Worm (Caenorhabditis elegans) whole organism, L1 larva: ENCODE data around the gene pqn-10.
A peak's percentile ranks its signal among the peaks of the same experiment; 100 is the strongest.

Source experiments
- C04F5.9 ChIP-seq: sonication (generic microtip); optimal IDR thresholded peaks from 2 replicates; lab custom pipeline; 2016; ENCODE audit warnings: missing genetic modification characterization, missing compliant biosample characterization
- C34B4.2 ChIP-seq: sonication (generic microtip); optimal IDR thresholded peaks from 2 replicates; lab custom pipeline; 2017; ENCODE audit warnings: mild to moderate bottlenecking, missing genetic modification characterization, missing compliant biosample characterization
- F16B12.6 ChIP-seq: fragments of 150-350 bp; optimal IDR thresholded peaks from 2 replicates; lab custom pipeline; 2014; ENCODE audit warnings: missing biosample characterization, missing genetic modification characterization
- Y116A8C.19 ChIP-seq: sonication (generic microtip); optimal IDR thresholded peaks from 2 replicates; lab custom pipeline; 2016; ENCODE audit warnings: missing compliant biosample characterization, missing genetic modification characterization, borderline replicate concordance
- aha-1 ChIP-seq: fragments of 150-350 bp; optimal IDR thresholded peaks from 2 replicates; lab custom pipeline; 2014; ENCODE audit warnings: missing biosample characterization, missing genetic modification characterization
- alr-1 ChIP-seq: fragments of 200-800 bp; sonication (Bioruptor generic); optimal IDR thresholded peaks from 2 replicates; lab custom pipeline; 2018; ENCODE audit warnings: borderline replicate concordance, mild to moderate bottlenecking, missing genetic modification characterization, missing compliant biosample characterization
- blmp-1 ChIP-seq: fragments of 150-350 bp; optimal IDR thresholded peaks from 2 replicates; lab custom pipeline; 2014; ENCODE audit warnings: missing biosample characterization, missing genetic modification characterization
- ceh-82 ChIP-seq, 3 experiments: fragments of 150-350 bp in 1 of 3; sonication (generic microtip) in 2 of 3; optimal IDR thresholded peaks; 2 replicates each; lab custom pipeline; 2014 to 2017; ENCODE audit warnings: missing biosample characterization in 3 of 3, missing genetic modification characterization in 3 of 3
- ceh-90 ChIP-seq: sonication (generic microtip); optimal IDR thresholded peaks from 2 replicates; lab custom pipeline; 2016; ENCODE audit warnings: missing genetic modification characterization, missing compliant biosample characterization
- ces-1 ChIP-seq: fragments of 150-350 bp; optimal IDR thresholded peaks from 2 replicates; lab custom pipeline; 2014; ENCODE audit warnings: missing biosample characterization, missing genetic modification reagents, missing genetic modification characterization
- dpl-1 ChIP-seq, 3 experiments: fragments of 150-350 bp in 2 of 3; sonication (generic microtip) in 1 of 3; optimal IDR thresholded peaks; 2 replicates each; lab custom pipeline; 2014 to 2017; ENCODE audit warnings: missing biosample characterization in 3 of 3, missing genetic modification characterization in 3 of 3, missing genetic modification reagents in 3 of 3
- efl-1 ChIP-seq, 4 experiments: fragments of 150-350 bp; optimal IDR thresholded peaks in 3 of 4; peaks in 1 of 4; 1 replicate in 1 of 4; 2 replicates in 3 of 4; lab custom pipeline; 2014; ENCODE audit warnings: missing biosample characterization in 2 of 4, missing genetic modification characterization in 2 of 4, missing genetic modification reagents in 2 of 4
- efl-3 ChIP-seq: fragments of 200-800 bp; sonication (Bioruptor generic); optimal IDR thresholded peaks from 2 replicates; lab custom pipeline; 2018; ENCODE audit warnings: mild to moderate bottlenecking, missing genetic modification characterization, missing compliant biosample characterization
- fkh-10 ChIP-seq: sonication (generic microtip); optimal IDR thresholded peaks from 2 replicates; lab custom pipeline; 2017; ENCODE audit warnings: missing biosample characterization, missing genetic modification reagents, missing genetic modification characterization
- fkh-8 ChIP-seq: sonication (generic microtip); optimal IDR thresholded peaks from 2 replicates; lab custom pipeline; 2016; ENCODE audit warnings: mild to moderate bottlenecking, missing genetic modification characterization, missing compliant biosample characterization
- fos-1 ChIP-seq: fragments of 150-350 bp; optimal IDR thresholded peaks from 2 replicates; lab custom pipeline; 2014; ENCODE audit warnings: missing biosample characterization, missing genetic modification characterization
- grh-1 ChIP-seq: fragments of 200-800 bp; sonication (Bioruptor generic); IDR thresholded peaks from 2 replicates; pipeline ENCODE4 v1.3.6; 2022; ENCODE audit warnings: missing genetic modification reagents, missing genetic modification characterization, missing compliant biosample characterization
- isw-1 ChIP-seq: fragments of 200-800 bp; sonication (Bioruptor generic); IDR thresholded peaks from 2 replicates; pipeline ENCODE4 v1.3.6; 2022; ENCODE audit warnings: missing genetic modification characterization, missing compliant biosample characterization
- lin-13 ChIP-seq: fragments of 150-350 bp; optimal IDR thresholded peaks from 2 replicates; lab custom pipeline; 2014; ENCODE audit warnings: missing biosample characterization, missing genetic modification reagents, missing genetic modification characterization
- lin-14 ChIP-seq: fragments of 200-800 bp; sonication (Bioruptor generic); optimal IDR thresholded peaks from 2 replicates; lab custom pipeline; 2018; ENCODE audit warnings: mild to moderate bottlenecking, missing genetic modification characterization, moderate library complexity, missing compliant biosample characterization
- lin-15B ChIP-seq: fragments of 150-350 bp; sonication (generic microtip); optimal IDR thresholded peaks from 3 replicates; lab custom pipeline; 2014; ENCODE audit warnings: missing biosample characterization, missing genetic modification characterization
- lin-35 ChIP-seq, 2 experiments: fragments of 150-350 bp; optimal IDR thresholded peaks; 2 replicates each; lab custom pipeline; 2014; ENCODE audit warnings: missing biosample characterization in 2 of 2, missing genetic modification characterization in 2 of 2, missing genetic modification reagents in 2 of 2
- lin-39 ChIP-seq: fragments of 150-350 bp; optimal IDR thresholded peaks from 2 replicates; lab custom pipeline; 2014; ENCODE audit warnings: missing biosample characterization, missing genetic modification reagents, missing genetic modification characterization
- mab-9 ChIP-seq: fragments of 200-800 bp; sonication (Bioruptor generic); IDR thresholded peaks from 2 replicates; pipeline ENCODE4 v1.3.6; 2022; ENCODE audit warnings: missing genetic modification reagents, missing genetic modification characterization, missing compliant biosample characterization
- mdl-1 ChIP-seq, 2 experiments: fragments of 150-350 bp; optimal IDR thresholded peaks; 2 replicates each; lab custom pipeline; 2014 to 2017; ENCODE audit warnings: missing biosample characterization in 2 of 2, missing genetic modification characterization in 2 of 2, inconsistent platforms in 1 of 2
- mef-2 ChIP-seq: fragments of 150-350 bp; optimal IDR thresholded peaks from 2 replicates; lab custom pipeline; 2014; ENCODE audit warnings: missing biosample characterization, missing genetic modification characterization
- mep-1 ChIP-seq: fragments of 150-350 bp; optimal IDR thresholded peaks from 2 replicates; lab custom pipeline; 2014; ENCODE audit warnings: missing biosample characterization, missing genetic modification characterization
- nhr-19 ChIP-seq: fragments of 200-800 bp; sonication (Bioruptor generic); conservative IDR thresholded peaks from 2 replicates; pipeline ENCODE4 v1.3.6; 2022; ENCODE audit warnings: missing genetic modification characterization, missing compliant biosample characterization
- nhr-20 ChIP-seq: sonication (generic microtip); optimal IDR thresholded peaks from 2 replicates; lab custom pipeline; 2016; ENCODE audit warnings: mild to moderate bottlenecking, missing genetic modification characterization, missing compliant biosample characterization
- nhr-237 ChIP-seq: fragments of 150-350 bp; optimal IDR thresholded peaks from 2 replicates; lab custom pipeline; 2014; ENCODE audit warnings: missing biosample characterization, missing genetic modification characterization
- nhr-76 ChIP-seq: sonication (generic microtip); optimal IDR thresholded peaks from 2 replicates; lab custom pipeline; 2017; ENCODE audit warnings: missing biosample characterization, missing genetic modification characterization
- nhr-77 ChIP-seq: fragments of 150-350 bp; optimal IDR thresholded peaks from 2 replicates; lab custom pipeline; 2014; ENCODE audit warnings: missing biosample characterization, missing genetic modification characterization
- nhr-84 ChIP-seq: sonication (generic microtip); optimal IDR thresholded peaks from 2 replicates; lab custom pipeline; 2017; ENCODE audit warnings: missing biosample characterization, missing genetic modification characterization
- nhr-90 ChIP-seq: sonication (generic microtip); optimal IDR thresholded peaks from 2 replicates; lab custom pipeline; 2016; ENCODE audit warnings: mild to moderate bottlenecking, missing genetic modification characterization, missing compliant biosample characterization; ENCODE audit not compliant: poor library complexity
- pag-3 ChIP-seq: sonication (generic microtip); optimal IDR thresholded peaks from 2 replicates; lab custom pipeline; 2017; ENCODE audit warnings: missing genetic modification characterization, mild to moderate bottlenecking, missing compliant biosample characterization, antibody characterized with exemption, borderline replicate concordance; ENCODE audit not compliant: insufficient read depth
- rnt-1 ChIP-seq: sonication (generic microtip); optimal IDR thresholded peaks from 2 replicates; lab custom pipeline; 2016; ENCODE audit warnings: mild to moderate bottlenecking, missing genetic modification characterization, moderate library complexity, missing compliant biosample characterization
- snpc-4 ChIP-seq: fragments of 150-350 bp; optimal IDR thresholded peaks from 2 replicates; lab custom pipeline; 2014; ENCODE audit warnings: missing biosample characterization, missing genetic modification characterization
- snu-23 ChIP-seq: sonication (generic microtip); optimal IDR thresholded peaks from 2 replicates; lab custom pipeline; 2016; ENCODE audit warnings: missing genetic modification characterization, missing compliant biosample characterization
- sptf-1 ChIP-seq: fragments of 150-350 bp; optimal IDR thresholded peaks from 2 replicates; lab custom pipeline; 2014; ENCODE audit warnings: missing biosample characterization, missing genetic modification characterization
- swsn-7 ChIP-seq: sonication (generic microtip); optimal IDR thresholded peaks from 2 replicates; lab custom pipeline; 2016; ENCODE audit warnings: missing genetic modification characterization, missing compliant biosample characterization
- tlp-1 ChIP-seq: fragments of 150-350 bp; optimal IDR thresholded peaks from 2 replicates; lab custom pipeline; 2014; ENCODE audit warnings: missing biosample characterization, missing genetic modification characterization
- unc-130 ChIP-seq: fragments of 150-350 bp; optimal IDR thresholded peaks from 2 replicates; lab custom pipeline; 2017; ENCODE audit warnings: missing biosample characterization, missing genetic modification characterization, inconsistent platforms
- ztf-4 ChIP-seq: fragments of 150-350 bp; optimal IDR thresholded peaks from 2 replicates; lab custom pipeline; 2014; ENCODE audit warnings: missing biosample characterization, missing genetic modification characterization

Gene pqn-10

DNA sequence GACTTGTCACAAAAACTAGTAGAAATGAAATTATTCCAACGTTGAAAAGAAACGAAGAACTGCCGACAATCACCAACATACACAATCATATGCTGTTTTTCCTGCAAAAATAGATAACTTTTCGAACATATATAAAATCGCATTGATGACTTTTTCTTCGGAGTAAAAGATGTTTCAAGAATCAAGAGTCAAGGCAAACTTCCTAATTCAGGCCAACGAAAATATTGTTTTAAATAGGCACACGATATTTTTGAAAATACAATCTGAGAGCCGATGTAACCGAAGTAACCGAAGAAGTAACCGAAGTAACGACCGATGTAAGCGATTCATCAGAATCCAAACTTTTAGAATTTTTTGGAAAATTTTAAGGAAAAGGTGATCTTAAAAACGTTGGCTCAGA, 8.1 kb upstream of the pqn-10 start, which contains the start of gene C09E7.10:
Gene C09E7.10 (minus strand): TSS at position 101 of the 400 bp plus-strand sequence.
- no peak for TF ChIP-seq nhr-76 (tag; lab: Kevin White, UChicago)
- TF ChIP-seq efl-1 (optimal IDR thresholded peaks at IDR 0.05; lab: Kevin White, UChicago): no peak
- TF ChIP-seq efl-1 (GFP tag; optimal IDR thresholded peaks at IDR 0.05 in 1 of 2; lab: Kevin White, UChicago): no peak
- TF ChIP-seq nhr-77 (tag; lab: Kevin White, UChicago): no peak
- TF ChIP-seq Y116A8C.19 (tag; lab: Kevin White, UChicago): no peak
- no peak for TF ChIP-seq lin-14

DNA sequence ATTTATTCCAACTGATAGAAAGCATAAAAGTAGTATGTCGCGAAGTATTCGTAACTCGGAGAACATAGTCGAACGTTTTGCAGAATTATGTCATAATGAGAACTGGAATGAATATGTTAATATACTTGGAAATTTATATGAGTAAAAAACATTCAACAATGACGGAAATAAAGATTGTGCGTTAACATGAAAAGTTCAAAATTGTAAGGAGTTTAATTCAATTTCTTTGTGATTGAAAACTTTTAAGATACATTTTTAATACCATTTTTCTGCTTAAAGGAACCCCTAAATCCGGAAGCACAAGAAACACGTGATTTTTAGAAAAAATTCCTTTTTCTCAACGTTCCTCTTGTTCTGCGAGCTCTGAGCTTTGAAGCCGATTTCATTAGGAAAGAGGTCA, 2.4 kb upstream of the pqn-10 start, which contains the start of gene oig-1:
Gene oig-1 (minus strand): TSS at position 101 of the 400 bp plus-strand sequence.
- TF ChIP-seq dpl-1 (GFP tag; optimal IDR thresholded peaks at IDR 0.05; lab: Kevin White, UChicago): no peak
- TF ChIP-seq lin-13: no peak
- TF ChIP-seq efl-3 (GFP tag; lab: Kevin White, UChicago): no peak
- no peak for TF ChIP-seq nhr-19 (GFP tag; lab: Robert Waterston, UW)
- no peak for TF ChIP-seq fkh-10 (GFP tag; lab: Kevin White, UChicago)
- TF ChIP-seq efl-1 (optimal IDR thresholded peaks at IDR 0.05; lab: Kevin White, UChicago): no peak
- no peak for TF ChIP-seq efl-1 (GFP tag; optimal IDR thresholded peaks at IDR 0.05 in 1 of 2; lab: Kevin White, UChicago)
- no peak for TF ChIP-seq mef-2 (tag; lab: Kevin White, UChicago)
- TF ChIP-seq mep-1 (tag; lab: Kevin White, UChicago): no peak
- TF ChIP-seq lin-15B (tag; lab: Kevin White, UChicago): no peak
- no peak for TF ChIP-seq pag-3 (tag; lab: Kevin White, UChicago)
- TF ChIP-seq fos-1 (tag; lab: Kevin White, UChicago): no peak
- TF ChIP-seq lin-14: no peak
- no peak for TF ChIP-seq ceh-82 (tag; optimal IDR thresholded peaks at IDR 0.05; lab: Kevin White, UChicago)
- TF ChIP-seq blmp-1 (tag; lab: Kevin White, UChicago): no peak

DNA sequence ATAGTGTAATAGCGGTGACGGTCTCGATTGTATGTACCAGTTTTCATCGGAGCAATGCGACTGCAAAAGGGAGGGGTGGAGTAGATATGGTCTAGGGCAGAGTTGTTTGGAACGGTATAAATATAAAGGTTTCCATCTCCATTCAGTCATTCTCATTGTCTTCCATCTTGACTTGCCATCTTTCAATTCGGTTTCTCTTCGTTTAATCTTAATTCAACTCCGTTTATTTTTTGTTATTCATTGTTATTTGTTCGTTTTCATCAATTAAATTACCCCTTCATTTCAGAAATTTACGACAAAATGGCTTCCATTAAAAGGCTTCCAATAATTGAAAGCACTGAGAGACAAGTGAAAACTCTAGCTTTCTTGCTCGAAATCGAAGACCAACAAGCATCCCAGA, 3.1 kb downstream of the pqn-10 start, which contains the start of gene C09E7.11:
Gene C09E7.11 (plus strand): TSS at position 301 of the 400 bp plus-strand sequence.
- TF ChIP-seq fkh-8 (tag; lab: Kevin White, UChicago) (no peak), mab-9 (no peak)

DNA sequence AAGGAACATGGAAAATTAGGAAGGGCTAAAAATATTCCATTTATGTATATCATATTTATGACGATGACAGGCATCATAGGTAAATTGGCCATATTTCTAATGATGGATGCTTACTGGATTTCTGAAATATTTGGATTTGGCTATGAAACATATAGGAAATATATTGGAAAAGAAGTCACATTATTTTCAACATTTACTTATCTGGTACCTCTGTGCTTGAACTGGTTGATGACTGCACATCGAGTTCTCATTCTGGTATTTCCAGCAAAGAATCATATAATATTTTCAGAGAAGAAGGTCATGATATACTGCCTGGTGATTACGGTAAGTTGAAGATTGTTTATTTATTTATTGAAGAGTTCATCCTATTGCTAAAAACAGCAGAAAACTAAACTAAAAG, 4.6 kb downstream of the pqn-10 start, which contains the start of gene srxa-5:
Gene srxa-5 (plus strand): TSS at position 301 of the 400 bp plus-strand sequence.
- TF ChIP-seq F16B12.6: no peak
- no peak for TF ChIP-seq mep-1 (tag; lab: Kevin White, UChicago)
- TF ChIP-seq C34B4.2 (tag; lab: Kevin White, UChicago): no peak
- TF ChIP-seq ceh-90 (tag; lab: Kevin White, UChicago): no peak
- TF ChIP-seq ces-1 (GFP tag; lab: Kevin White, UChicago): no peak
- no peak for TF ChIP-seq sptf-1 (tag; lab: Kevin White, UChicago)
- TF ChIP-seq aha-1 (tag; lab: Kevin White, UChicago): no peak

DNA sequence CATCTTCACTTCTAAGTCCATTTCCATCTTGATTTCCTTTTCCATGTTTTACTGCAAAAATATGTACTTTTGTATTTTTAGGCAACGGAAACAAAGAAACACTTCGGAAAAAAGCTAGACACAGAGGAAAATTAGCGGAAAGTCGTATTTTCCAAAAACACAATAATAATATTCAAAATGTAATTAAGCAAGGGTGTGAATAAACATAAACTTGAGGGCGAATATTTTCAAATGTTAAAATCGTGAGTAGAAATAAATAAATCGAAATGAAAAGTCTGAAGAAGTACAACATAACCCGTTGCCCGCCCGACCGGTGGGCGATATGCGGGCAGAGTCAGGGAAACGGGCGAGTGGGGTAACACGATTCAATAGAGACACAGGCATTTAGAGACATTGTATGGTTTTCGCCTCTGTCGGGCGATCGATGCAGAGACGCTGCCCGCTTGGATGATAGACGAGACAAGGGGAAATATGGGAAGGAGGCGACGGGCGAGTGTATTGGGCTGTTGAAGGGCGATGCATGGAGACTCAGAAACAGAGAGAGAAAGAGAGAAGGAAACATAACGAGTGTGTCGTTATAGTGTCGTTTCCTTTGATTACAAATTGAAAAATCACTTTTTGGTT, 9.1 kb downstream of the pqn-10 start, which contains the start of gene C09E7.4:
Gene C09E7.4 (minus strand): TSS at position 51 of the 624 bp plus-strand sequence.
- TF ChIP-seq lin-39 (tag; lab: Kevin White, UChicago) (no peak), alr-1 (tag; lab: Kevin White, UChicago) (no peak), ceh-82 (tag; optimal IDR thresholded peaks at IDR 0.05; lab: Kevin White, UChicago) (peak in 1 of 3 experiments; percentile 28), swsn-7 (tag; lab: Kevin White, UChicago) (no peak), fkh-10 (GFP tag; lab: Kevin White, UChicago) (no peak), ztf-4 (tag; lab: Kevin White, UChicago) (no peak), isw-1 (GFP tag; lab: Robert Waterston, UW) (no peak), tlp-1 (tag; lab: Kevin White, UChicago) (no peak), blmp-1 (tag; lab: Kevin White, UChicago) (peak; percentile 0), rnt-1 (tag; lab: Kevin White, UChicago) (peak; percentile 34), snpc-4 (no peak), lin-35 (GFP tag; optimal IDR thresholded peaks at IDR 0.05; lab: Kevin White, UChicago) (peak in 1 of 2 experiments; percentile 28), nhr-20 (tag; lab: Kevin White, UChicago) (no peak), nhr-90 (tag; lab: Kevin White, UChicago) (no peak), nhr-84 (tag; lab: Kevin White, UChicago) (no peak), snu-23 (GFP tag; lab: Kevin White, UChicago) (peak; percentile 46), mdl-1 (tag; optimal IDR thresholded peaks at IDR 0.05; lab: Kevin White, UChicago) (no peak), unc-130 (tag; lab: Kevin White, UChicago) (no peak), grh-1 (GFP tag; lab: Robert Waterston, UW) (no peak), C04F5.9 (tag; lab: Kevin White, UChicago) (no peak), lin-15B (tag; lab: Kevin White, UChicago) (no peak), nhr-237 (tag; lab: Kevin White, UChicago) (no peak)
